Worm (Caenorhabditis elegans): ENCODE measurements around the gene C40H5.2.

Gene C40H5.2

DNA sequence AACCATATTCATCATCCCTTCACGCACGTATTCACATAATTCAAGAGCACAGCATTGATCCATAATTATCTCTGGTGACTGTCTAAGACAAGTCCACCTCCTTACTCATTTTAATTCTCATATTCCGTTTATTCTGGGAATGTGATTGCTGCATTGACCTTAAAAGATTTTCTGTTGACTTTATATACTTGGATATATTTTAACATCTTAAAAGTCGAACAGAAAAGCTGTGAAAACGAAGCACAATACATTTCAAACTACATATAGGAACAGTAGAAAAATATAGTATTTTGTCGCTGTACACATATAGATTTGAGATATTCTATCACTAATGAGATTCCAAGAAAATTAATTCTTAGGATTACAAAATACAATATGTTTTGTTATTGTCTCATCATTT is 6.4 kb downstream of the C40H5.2 start:
- TF ChIP-seq cog-1 (tag; optimal IDR thresholded peaks at IDR 0.05): no peak
- TF ChIP-seq T22C8.4 (GFP tag; IDR thresholded peaks at IDR 0.05): no peak
- no peak for TF ChIP-seq ztf-23 (GFP tag; IDR thresholded peaks at IDR 0.05)
- TF ChIP-seq med-1 (GFP tag; optimal IDR thresholded peaks at IDR 0.05; ENCODE audit: insufficient read depth): no peak
- TF ChIP-seq tab-1 (GFP tag; IDR thresholded peaks at IDR 0.05): no peak
- TF ChIP-seq klf-2 (GFP tag; conservative IDR thresholded peaks at IDR 0.05): no peak
- TF ChIP-seq flt-1 (GFP tag; IDR thresholded peaks at IDR 0.05): no peak
- no peak for TF ChIP-seq ref-1 (GFP tag; conservative IDR thresholded peaks at IDR 0.05)
- TF ChIP-seq ztf-29 (GFP tag; IDR thresholded peaks at IDR 0.05): no peak

DNA sequence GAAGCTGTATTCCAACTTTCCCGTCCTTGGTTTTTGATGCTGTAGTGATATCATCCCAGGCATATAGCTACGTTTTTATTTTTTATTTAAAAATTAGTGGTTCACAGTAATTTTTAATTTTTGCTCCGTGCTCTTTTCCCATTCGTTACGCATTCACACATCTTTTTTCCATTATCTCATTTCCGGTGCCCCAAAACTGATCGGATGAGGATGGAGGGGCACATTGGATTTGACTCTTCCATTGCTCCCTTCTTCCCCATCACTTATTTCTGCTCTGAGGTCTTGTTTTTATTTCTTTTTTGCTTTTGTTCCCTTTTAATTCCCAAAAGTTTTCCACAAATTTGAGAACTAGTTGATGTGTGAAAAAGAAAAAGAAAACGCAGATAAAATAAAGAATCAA is 7.3 kb downstream of the C40H5.2 start:
- no peak for TF ChIP-seq ztf-23 (GFP tag; IDR thresholded peaks at IDR 0.05)
- no peak for TF ChIP-seq ztf-29 (GFP tag; IDR thresholded peaks at IDR 0.05)
- TF ChIP-seq med-1 (GFP tag; optimal IDR thresholded peaks at IDR 0.05; ENCODE audit: insufficient read depth): no peak
- no peak for TF ChIP-seq flt-1 (GFP tag; IDR thresholded peaks at IDR 0.05)
- no peak for TF ChIP-seq ref-1 (GFP tag; conservative IDR thresholded peaks at IDR 0.05)
- TF ChIP-seq T22C8.4 (GFP tag; IDR thresholded peaks at IDR 0.05): no peak
- no peak for TF ChIP-seq cog-1 (tag; optimal IDR thresholded peaks at IDR 0.05)
- TF ChIP-seq tab-1 (GFP tag; IDR thresholded peaks at IDR 0.05): no peak
- TF ChIP-seq klf-2 (GFP tag; conservative IDR thresholded peaks at IDR 0.05): no peak

DNA sequence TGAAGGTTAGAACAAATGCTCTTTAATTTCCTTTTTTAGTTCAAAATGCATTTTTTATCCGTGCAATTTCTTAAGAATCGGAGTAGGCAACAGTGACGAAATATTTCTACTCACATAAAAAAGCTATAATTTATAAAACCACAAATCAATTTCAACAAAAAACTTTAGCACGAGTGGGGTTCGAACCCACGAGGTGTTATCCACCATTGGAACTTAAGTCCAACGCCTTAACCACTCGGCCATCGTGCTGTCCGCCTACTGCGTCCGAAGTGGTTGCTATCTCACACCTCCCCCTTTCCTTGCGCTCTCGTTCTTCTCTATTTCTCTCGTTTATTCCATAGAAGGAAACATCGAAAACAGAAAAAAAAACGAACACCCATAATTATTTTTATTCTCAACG is 11.8 kb downstream of the C40H5.2 start:
- TF ChIP-seq T22C8.4 (GFP tag; IDR thresholded peaks at IDR 0.05) (peak; percentile 85), med-1 (GFP tag; optimal IDR thresholded peaks at IDR 0.05; ENCODE audit: insufficient read depth) (peak; percentile 30), tab-1 (GFP tag; IDR thresholded peaks at IDR 0.05) (peak; percentile 92), ztf-29 (GFP tag; IDR thresholded peaks at IDR 0.05) (peak; percentile 90), klf-2 (GFP tag; conservative IDR thresholded peaks at IDR 0.05) (peak; percentile 83), ref-1 (GFP tag; conservative IDR thresholded peaks at IDR 0.05) (peak; percentile 79), ztf-23 (GFP tag; IDR thresholded peaks at IDR 0.05) (peak; percentile 88), cog-1 (tag; optimal IDR thresholded peaks at IDR 0.05) (peak; percentile 74), flt-1 (GFP tag; IDR thresholded peaks at IDR 0.05) (peak; percentile 96)

DNA sequence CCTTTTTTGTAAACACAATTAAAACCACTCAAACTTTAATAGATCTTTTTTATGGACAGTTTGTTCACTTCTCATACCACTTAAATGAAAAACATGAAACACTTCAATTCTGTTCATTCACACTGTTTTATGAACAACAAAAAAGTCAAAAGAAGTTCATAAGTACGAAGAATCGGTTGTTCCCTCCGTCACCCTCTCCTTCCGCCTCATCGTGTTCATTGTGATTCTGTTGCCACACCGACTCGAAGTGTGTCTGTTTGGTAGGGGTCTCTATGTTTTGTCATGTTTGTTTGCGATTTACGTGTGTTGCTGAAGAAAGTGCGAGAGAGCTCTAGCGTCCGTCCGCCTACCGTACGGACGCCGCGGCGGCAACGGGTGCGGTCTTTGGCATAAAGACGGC is 12.9 kb downstream of the C40H5.2 start, which contains the start of gene lact-7:
lact-7 (plus strand) TSS at position 301 of the 400 bp plus-strand sequence.
- TF ChIP-seq med-1 (GFP tag; optimal IDR thresholded peaks at IDR 0.05; ENCODE audit: insufficient read depth) (no peak), T22C8.4 (GFP tag; IDR thresholded peaks at IDR 0.05) (no peak), flt-1 (GFP tag; IDR thresholded peaks at IDR 0.05) (no peak), cog-1 (tag; optimal IDR thresholded peaks at IDR 0.05) (no peak), ztf-23 (GFP tag; IDR thresholded peaks at IDR 0.05) (no peak), klf-2 (GFP tag; conservative IDR thresholded peaks at IDR 0.05) (no peak), tab-1 (GFP tag; IDR thresholded peaks at IDR 0.05) (no peak), ztf-29 (GFP tag; IDR thresholded peaks at IDR 0.05) (no peak), ref-1 (GFP tag; conservative IDR thresholded peaks at IDR 0.05) (no peak)

DNA sequence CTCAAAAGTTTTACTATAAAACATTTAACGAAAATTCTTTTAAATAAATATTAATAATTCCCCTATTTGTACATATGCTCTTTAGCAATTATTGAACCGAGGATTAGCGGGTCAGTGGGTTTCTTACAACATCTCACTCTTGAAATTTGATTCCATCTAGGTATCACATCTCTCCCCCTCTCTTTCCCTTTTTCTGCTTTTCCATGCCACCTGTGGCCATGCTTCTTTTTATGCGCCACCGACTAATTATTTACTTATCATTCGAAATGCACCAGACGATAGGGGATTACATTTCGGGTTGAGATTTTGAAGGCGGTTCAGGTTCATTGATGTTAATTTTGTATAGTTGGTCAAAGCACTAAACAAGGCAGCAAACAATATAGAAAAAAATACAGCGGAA is 20.0 kb downstream of the C40H5.2 start:
- TF ChIP-seq ref-1 (GFP tag; conservative IDR thresholded peaks at IDR 0.05): no peak

DNA sequence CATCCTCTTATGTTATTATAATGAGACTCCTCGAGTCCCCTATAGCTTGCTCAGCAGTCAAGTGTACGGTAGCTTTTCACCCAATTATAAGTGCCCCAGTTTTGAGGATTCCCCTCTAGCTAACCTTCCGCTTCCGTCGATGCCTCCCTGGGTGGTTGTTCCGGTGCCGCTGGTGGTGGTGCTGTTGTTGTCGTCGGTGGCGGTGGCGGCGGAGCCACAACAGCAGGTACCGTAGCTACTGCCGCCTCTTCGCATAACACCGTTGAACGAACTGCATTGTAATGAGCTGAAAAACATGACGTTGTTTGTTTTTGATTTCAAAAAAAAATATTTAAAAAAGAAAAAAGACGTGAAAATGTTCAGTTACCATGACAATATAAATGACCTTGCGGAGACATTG is 20.6 kb downstream of the C40H5.2 start:
- TF ChIP-seq T22C8.4 (GFP tag; IDR thresholded peaks at IDR 0.05) (no peak), cog-1 (tag; optimal IDR thresholded peaks at IDR 0.05) (no peak), ref-1 (GFP tag; conservative IDR thresholded peaks at IDR 0.05) (no peak), klf-2 (GFP tag; conservative IDR thresholded peaks at IDR 0.05) (no peak), med-1 (GFP tag; optimal IDR thresholded peaks at IDR 0.05; ENCODE audit: insufficient read depth) (no peak), ztf-23 (GFP tag; IDR thresholded peaks at IDR 0.05) (no peak), flt-1 (GFP tag; IDR thresholded peaks at IDR 0.05) (no peak), ztf-29 (GFP tag; IDR thresholded peaks at IDR 0.05) (no peak), tab-1 (GFP tag; IDR thresholded peaks at IDR 0.05) (no peak)

DNA sequence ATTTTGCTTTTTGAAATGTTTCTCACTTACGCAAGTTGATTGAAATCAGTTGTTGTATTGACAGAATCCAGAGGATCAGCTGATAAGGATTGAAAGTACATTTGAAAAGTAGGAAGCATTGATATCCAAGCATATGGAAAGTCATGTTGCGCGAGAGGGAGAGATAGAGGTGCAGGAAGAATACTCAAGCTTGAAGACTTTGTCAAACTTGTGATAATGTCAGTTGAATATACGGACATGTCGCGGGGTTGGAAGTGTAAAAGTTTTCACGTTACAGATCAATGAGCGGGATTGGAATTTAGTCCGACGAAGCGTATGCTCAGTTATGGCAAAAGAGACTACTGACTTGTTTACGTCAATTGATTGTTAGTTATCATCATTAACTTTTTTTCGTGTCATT is 23.4 kb downstream of the C40H5.2 start, which contains the start of gene ttx-3:
ttx-3 (minus strand) TSS at position 101 of the 400 bp plus-strand sequence.
- TF ChIP-seq T22C8.4 (GFP tag; IDR thresholded peaks at IDR 0.05): no peak
- TF ChIP-seq med-1 (GFP tag; optimal IDR thresholded peaks at IDR 0.05; ENCODE audit: insufficient read depth): no peak
- TF ChIP-seq ref-1 (GFP tag; conservative IDR thresholded peaks at IDR 0.05): no peak
- TF ChIP-seq flt-1 (GFP tag; IDR thresholded peaks at IDR 0.05): no peak
- no peak for TF ChIP-seq tab-1 (GFP tag; IDR thresholded peaks at IDR 0.05)
- no peak for TF ChIP-seq ztf-29 (GFP tag; IDR thresholded peaks at IDR 0.05)
- no peak for TF ChIP-seq cog-1 (tag; optimal IDR thresholded peaks at IDR 0.05)
- no peak for TF ChIP-seq ztf-23 (GFP tag; IDR thresholded peaks at IDR 0.05)
- no peak for TF ChIP-seq klf-2 (GFP tag; conservative IDR thresholded peaks at IDR 0.05)

DNA sequence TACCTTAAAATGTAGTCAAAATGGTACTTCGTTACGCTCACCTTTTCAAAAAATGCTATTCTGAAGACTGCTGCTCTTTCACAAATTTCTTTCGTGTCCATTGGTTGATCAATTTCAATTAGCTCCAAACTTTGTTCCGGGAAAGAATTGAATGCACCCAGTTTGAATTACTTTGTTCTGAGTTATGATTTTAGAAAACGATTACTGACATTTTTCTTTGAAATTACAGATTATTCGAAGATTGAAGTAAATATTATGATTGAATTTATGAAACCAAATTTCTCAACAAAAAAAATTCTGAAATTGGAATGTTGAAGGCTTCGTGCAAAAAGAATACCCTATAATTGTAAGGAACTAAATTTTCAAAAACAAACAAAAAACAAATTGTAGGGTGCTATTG is 38.4 kb downstream of the C40H5.2 start, which contains the start of gene Y102F5A.1:
Y102F5A.1 (minus strand) TSS at position 101 of the 400 bp plus-strand sequence.
- TF ChIP-seq ref-1 (GFP tag; conservative IDR thresholded peaks at IDR 0.05): no peak
- no peak for TF ChIP-seq ztf-29 (GFP tag; IDR thresholded peaks at IDR 0.05)
- no peak for TF ChIP-seq tab-1 (GFP tag; IDR thresholded peaks at IDR 0.05)
- no peak for TF ChIP-seq med-1 (GFP tag; optimal IDR thresholded peaks at IDR 0.05; ENCODE audit: insufficient read depth)
- TF ChIP-seq T22C8.4 (GFP tag; IDR thresholded peaks at IDR 0.05): no peak
- TF ChIP-seq cog-1 (tag; optimal IDR thresholded peaks at IDR 0.05): no peak
- no peak for TF ChIP-seq ztf-23 (GFP tag; IDR thresholded peaks at IDR 0.05)
- TF ChIP-seq flt-1 (GFP tag; IDR thresholded peaks at IDR 0.05): no peak
- no peak for TF ChIP-seq klf-2 (GFP tag; conservative IDR thresholded peaks at IDR 0.05)

DNA sequence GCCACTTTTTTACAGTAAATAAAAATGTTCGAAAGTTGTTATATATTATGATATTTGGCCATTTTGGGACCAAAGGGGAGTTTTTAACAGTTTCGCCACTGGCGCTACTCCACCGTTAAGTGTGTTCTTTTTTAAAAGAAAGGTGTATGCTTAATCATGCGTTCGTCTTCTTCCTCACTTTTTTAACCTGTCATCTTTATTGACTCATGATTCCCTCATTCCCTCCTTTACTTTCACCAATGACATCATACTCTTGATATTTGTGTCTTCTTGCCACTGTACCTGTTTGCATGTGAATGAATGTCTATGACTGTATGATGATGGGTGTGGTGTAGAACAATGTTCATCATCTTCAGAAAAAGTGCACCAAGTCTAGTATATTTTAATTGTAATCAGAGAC is 44.7 kb downstream of the C40H5.2 start:
- TF ChIP-seq cog-1 (tag; optimal IDR thresholded peaks at IDR 0.05) (no peak), ztf-23 (GFP tag; IDR thresholded peaks at IDR 0.05) (no peak), med-1 (GFP tag; optimal IDR thresholded peaks at IDR 0.05; ENCODE audit: insufficient read depth) (no peak), tab-1 (GFP tag; IDR thresholded peaks at IDR 0.05) (no peak), klf-2 (GFP tag; conservative IDR thresholded peaks at IDR 0.05) (no peak), ref-1 (GFP tag; conservative IDR thresholded peaks at IDR 0.05) (no peak), ztf-29 (GFP tag; IDR thresholded peaks at IDR 0.05) (no peak), T22C8.4 (GFP tag; IDR thresholded peaks at IDR 0.05) (no peak), flt-1 (GFP tag; IDR thresholded peaks at IDR 0.05) (no peak)
